Worm (Caenorhabditis elegans): Measurements from ENCODE around the gene Y116A8C.27.
"Not testable (repeated sequence)": the region's sequence is repeated elsewhere in the genome, so short reads cannot be mapped to it uniquely, and the experiment has no call there.

Y116A8C.27 gene

ce11 chrIV:17084317-17084716, 11.8 kb downstream of the Y116A8C.27 start:
- TF ChIP-seq ref-2 (tag; optimal IDR thresholded peaks at IDR 0.05) (no peak), nhr-232 (tag; optimal IDR thresholded peaks at IDR 0.05) (no peak), hlh-15 (tag; optimal IDR thresholded peaks at IDR 0.05) (no peak), sdc-2 (tag; optimal IDR thresholded peaks at IDR 0.05) (no peak), pag-3 (tag; optimal IDR thresholded peaks at IDR 0.05; ENCODE audit: borderline replicate concordance) (no peak), eyg-1 (tag; optimal IDR thresholded peaks at IDR 0.05) (no peak)

ce11 chrIV:17078649-17079048, 17.4 kb downstream of the Y116A8C.27 start, which contains the start of gene Y116A8C.25:
TSS of gene Y116A8C.25 (minus strand) at chrIV:17078749.
- no peak for TF ChIP-seq K09A11.1 (tag; optimal IDR thresholded peaks at IDR 0.05; ENCODE audit: insufficient read depth)
- no peak for TF ChIP-seq C38D4.7 (GFP tag; optimal IDR thresholded peaks at IDR 0.05)
- no peak for TF ChIP-seq odd-2 (tag; optimal IDR thresholded peaks at IDR 0.05)
- no peak for TF ChIP-seq unc-55 (GFP tag; optimal IDR thresholded peaks at IDR 0.05)
- no peak for TF ChIP-seq hlh-15 (tag; optimal IDR thresholded peaks at IDR 0.05)
- no peak for TF ChIP-seq mec-3 (tag; optimal IDR thresholded peaks at IDR 0.05; ENCODE audit: borderline replicate concordance)
- TF ChIP-seq hlh-13 (GFP tag; optimal IDR thresholded peaks at IDR 0.05): no peak
- TF ChIP-seq elt-4 (tag; optimal IDR thresholded peaks at IDR 0.05): no peak
- no peak for TF ChIP-seq lin-11 (tag; optimal IDR thresholded peaks at IDR 0.05)
- TF ChIP-seq nfya-1 (tag; optimal IDR thresholded peaks at IDR 0.05): no peak

- TF ChIP-seq C08G9.2 (tag; optimal IDR thresholded peaks at IDR 0.05); dmd-4 (tag; optimal IDR thresholded peaks at IDR 0.05; ENCODE audit: borderline replicate concordance); ama-1 (optimal IDR thresholded peaks at IDR 0.05): not testable (repeated sequence)
These were observed 25.3 kb downstream of the Y116A8C.27 start, which contains the start of gene Y116A8C.24 for ce11 chrIV:17070791-17071190. TSS of gene Y116A8C.24 (minus strand) at chrIV:17070891.

- TF ChIP-seq ttx-3 (tag; optimal IDR thresholded peaks at IDR 0.05); mec-3 (tag; optimal IDR thresholded peaks at IDR 0.05; ENCODE audit: borderline replicate concordance); Y22D7AL.16 (tag; optimal IDR thresholded peaks at IDR 0.05): not testable (repeated sequence)
These were observed 31.1 kb downstream of the Y116A8C.27 start, which contains the start of gene Y116A8C.465 for ce11 chrIV:17064937-17065336. TSS of gene Y116A8C.465 (plus strand) at chrIV:17065237.

ce11 chrIV:17063700-17064099, 32.4 kb downstream of the Y116A8C.27 start, which contains the start of gene Y116A8C.467:
TSS of gene Y116A8C.467 (minus strand) at chrIV:17063800.
- TF ChIP-seq ets-4, tbx-7, hlh-8 (tag; optimal IDR thresholded peaks at IDR 0.05): not testable (repeated sequence)

ce11 chrIV:17058036-17058435, 38.0 kb downstream of the Y116A8C.27 start, which contains the start of gene Y116A8C.44:
TSS of gene Y116A8C.44 (minus strand) at chrIV:17058136.
- no peak for TF ChIP-seq hlh-6 (tag; optimal IDR thresholded peaks at IDR 0.05)
- no peak for TF ChIP-seq tbx-7 (tag; optimal IDR thresholded peaks at IDR 0.05)
- no peak for TF ChIP-seq unc-3 (GFP tag; conservative IDR thresholded peaks at IDR 0.05)
- TF ChIP-seq unc-3 (tag; optimal IDR thresholded peaks at IDR 0.05): no peak
- TF ChIP-seq ceh-14 (tag; optimal IDR thresholded peaks at IDR 0.05): no peak
- no peak for TF ChIP-seq nhr-232 (tag; optimal IDR thresholded peaks at IDR 0.05)
- TF ChIP-seq ceh-6 (GFP tag; optimal IDR thresholded peaks at IDR 0.05): no peak
- TF ChIP-seq pqm-1 (tag; optimal IDR thresholded peaks at IDR 0.05): no peak
- TF ChIP-seq fax-1 (tag; optimal IDR thresholded peaks at IDR 0.05): no peak
- TF ChIP-seq ref-2 (tag; optimal IDR thresholded peaks at IDR 0.05): no peak
- no peak for TF ChIP-seq fkh-6 (tag; optimal IDR thresholded peaks at IDR 0.05)
- TF ChIP-seq lin-11 (tag; optimal IDR thresholded peaks at IDR 0.05): no peak

All from whole organism, late embryonic.